Fruit fly (Drosophila melanogaster): ENCODE results near the gene CG12316.

CG12316 gene

DNA sequence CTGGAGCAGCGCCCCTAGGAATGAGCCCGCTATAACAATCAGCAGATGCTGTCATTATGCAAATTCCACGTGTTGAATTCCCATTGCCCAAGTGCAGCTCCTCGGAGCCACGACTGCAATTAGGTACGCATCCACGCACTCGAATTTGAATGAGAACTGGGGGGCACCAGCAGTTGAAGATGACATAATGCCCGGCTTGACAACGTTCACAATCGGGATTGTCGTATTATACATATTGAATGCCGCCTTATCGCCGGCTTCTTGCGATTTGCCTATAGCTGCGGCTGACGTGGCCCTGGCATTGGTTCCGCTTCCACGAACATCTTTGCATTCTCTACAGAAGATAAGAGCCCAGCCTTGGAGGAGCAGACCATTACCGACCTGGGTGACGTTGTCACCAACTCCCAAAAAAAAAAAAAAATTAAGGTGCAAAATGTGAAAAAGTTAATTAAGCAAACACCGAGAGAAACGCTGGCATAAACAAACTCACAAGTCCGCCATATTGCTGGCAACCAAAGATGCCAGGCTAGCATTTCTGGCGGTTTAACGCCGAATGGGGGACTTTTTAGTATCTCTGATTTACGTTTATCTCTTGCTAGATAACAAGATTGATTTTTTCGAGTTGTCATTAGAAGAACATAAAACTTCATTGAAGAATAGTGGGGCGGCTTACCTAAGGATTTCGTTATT, 3.7 kb upstream of the CG12316 start (continued):
- TF ChIP-seq grn (GFP tag; optimal IDR thresholded peaks at IDR 0.05) (peak; percentile 24), CG12104 (GFP tag; optimal IDR thresholded peaks at IDR 0.05) (no peak), CG10565 (GFP tag; optimal IDR thresholded peaks at IDR 0.05) (no peak), Sry-δ (GFP tag; optimal IDR thresholded peaks at IDR 0.05) (no peak), ftz-f1 (GFP tag; optimal IDR thresholded peaks at IDR 0.05) (no peak), Blimp-1 (GFP tag; optimal IDR thresholded peaks at IDR 0.05) (no peak), HLH4C (GFP tag; IDR thresholded peaks at IDR 0.05; ENCODE audit: partially characterized antibody) (no peak), pho (GFP tag; optimal IDR thresholded peaks at IDR 0.05) (no peak), slbo (GFP tag; IDR thresholded peaks at IDR 0.05) (0 out of 2 replicates have a peak, but pooled peaks have one; percentile 10), hth (optimal IDR thresholded peaks at IDR 0.05) (no peak), CG10431 (GFP tag; optimal IDR thresholded peaks at IDR 0.05) (no peak), ci (GFP tag; IDR thresholded peaks at IDR 0.05) (0 out of 3 replicates have a peak, but pooled peaks have one; percentile 21), sob (GFP tag; IDR thresholded peaks at IDR 0.05) (no peak), CG11504 (tag; optimal IDR thresholded peaks at IDR 0.05) (no peak), Hmr (GFP tag; optimal IDR thresholded peaks at IDR 0.05) (no peak), Atf3 (GFP tag; optimal IDR thresholded peaks at IDR 0.05) (no peak), CG11723 (GFP tag; optimal IDR thresholded peaks at IDR 0.05) (no peak), slp2 (GFP tag; optimal IDR thresholded peaks at IDR 0.05) (no peak), CG4328 (GFP tag; optimal IDR thresholded peaks at IDR 0.05) (no peak), Awh (GFP tag; IDR thresholded peaks at IDR 0.05) (0 out of 2 replicates have a peak, but pooled peaks have one; percentile 6), Dbx (GFP tag; IDR thresholded peaks at IDR 0.05) (no peak), Xbp1 (GFP tag; optimal IDR thresholded peaks at IDR 0.05) (peak; percentile 88), seq (GFP tag; IDR thresholded peaks at IDR 0.05) (no peak), CG18619 (GFP tag; optimal IDR thresholded peaks at IDR 0.05) (no peak), CG1602 (GFP tag; optimal IDR thresholded peaks at IDR 0.05) (no peak), CG2202 (tag; optimal IDR thresholded peaks at IDR 0.05) (no peak), ssp (GFP tag; IDR thresholded peaks at IDR 0.05) (no peak), CG17385 (GFP tag; optimal IDR thresholded peaks at IDR 0.05) (no peak), Adf1 (GFP tag; IDR thresholded peaks at IDR 0.05) (no peak), ase (GFP tag; IDR thresholded peaks at IDR 0.05) (no peak), CG18262 (tag; optimal IDR thresholded peaks at IDR 0.05) (no peak)

DNA sequence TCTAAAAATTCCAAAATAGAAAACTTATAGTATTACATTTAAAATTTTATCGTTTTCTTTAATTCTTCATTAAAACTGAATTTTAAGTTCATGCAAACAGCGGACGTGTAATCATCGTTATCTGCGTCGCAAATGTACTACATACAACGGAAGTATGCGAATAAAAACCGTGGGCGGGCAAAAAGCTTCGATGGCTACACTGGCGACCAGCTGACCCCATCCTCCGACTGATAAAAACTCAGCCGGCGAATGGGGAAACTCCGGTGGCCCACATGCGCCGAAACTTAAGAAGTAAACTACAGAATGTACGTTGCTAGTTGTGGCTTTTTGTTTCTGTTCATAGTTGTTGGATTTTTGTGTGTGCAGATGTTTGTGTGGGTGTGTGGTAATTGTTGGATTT, 1.1 kb upstream of the CG12316 start:
- TF ChIP-seq sens (GFP tag) (peak; percentile 65), Med (GFP tag) (peak; percentile 27), Deaf1 (tag; optimal IDR thresholded peaks at IDR 0.05) (no peak), seq (GFP tag; IDR thresholded peaks at IDR 0.05) (no peak), CG12104 (GFP tag; optimal IDR thresholded peaks at IDR 0.05) (no peak), ap (GFP tag; IDR thresholded peaks at IDR 0.05) (no peak), Oaz (GFP tag; IDR thresholded peaks at IDR 0.05) (no peak), NfI (GFP tag; optimal IDR thresholded peaks at IDR 0.05) (no peak)

DNA sequence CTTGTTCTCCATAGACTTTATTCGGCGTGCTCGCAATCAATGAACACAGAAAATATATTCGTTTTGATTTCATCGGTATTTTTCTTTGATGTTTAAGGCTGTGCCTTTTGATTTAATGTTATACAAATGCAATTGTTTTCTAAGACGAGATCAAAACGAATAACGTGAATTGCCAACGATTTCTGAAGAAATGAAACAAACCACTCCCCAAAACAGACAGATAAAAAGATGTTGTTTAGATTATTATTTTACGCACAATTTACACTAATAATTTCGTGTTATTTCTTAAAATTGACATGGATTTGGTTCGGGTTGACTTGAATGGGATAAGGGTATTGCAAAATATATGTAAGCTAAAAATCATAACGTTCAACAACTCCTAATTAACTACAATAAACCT, 5.5 kb downstream of the CG12316 start, which contains the start of gene CG13457:
TSS of gene CG13457 (minus strand) at position 101 of the 400 bp plus-strand sequence.
- no peak for TF ChIP-seq hkb (optimal IDR thresholded peaks at IDR 0.05)
- no peak for TF ChIP-seq hkb (GFP tag; IDR thresholded peaks at IDR 0.05)
- TF ChIP-seq HLH54F (GFP tag; optimal IDR thresholded peaks at IDR 0.05) = no peak
- no peak for TF ChIP-seq CG5953 (GFP tag; IDR thresholded peaks at IDR 0.05)
- TF ChIP-seq CG14014 (GFP tag; IDR thresholded peaks at IDR 0.05) = no peak
- TF ChIP-seq Usf (GFP tag; optimal IDR thresholded peaks at IDR 0.05) = no peak
- TF ChIP-seq onecut (GFP tag; IDR thresholded peaks at IDR 0.05) = no peak
- no peak for TF ChIP-seq vnd (GFP tag; IDR thresholded peaks at IDR 0.05; ENCODE audit: partially characterized antibody)
- no peak for TF ChIP-seq ap (GFP tag; IDR thresholded peaks at IDR 0.05)
- TF ChIP-seq klu (GFP tag; IDR thresholded peaks at IDR 0.05) = no peak
- no peak for TF ChIP-seq CG14965 (GFP tag; optimal IDR thresholded peaks at IDR 0.05; ENCODE audit: borderline replicate concordance)
- no peak for TF ChIP-seq CG4360 (GFP tag; IDR thresholded peaks at IDR 0.05)
